Worm (Caenorhabditis elegans) whole organism, L1 larva: Measurements from ENCODE around the gene F08H9.4.

Experiments
- C04F5.9 ChIP-seq: sonication (generic microtip); optimal IDR thresholded peaks from 2 replicates; lab custom pipeline; 2016; ENCODE audit warnings: missing genetic modification characterization, missing compliant biosample characterization
- C16A3.4 ChIP-seq: fragments of 150-350 bp; optimal IDR thresholded peaks from 2 replicates; lab custom pipeline; 2014; ENCODE audit warnings: missing biosample characterization, missing genetic modification characterization
- C34B4.2 ChIP-seq: sonication (generic microtip); optimal IDR thresholded peaks from 2 replicates; lab custom pipeline; 2017; ENCODE audit warnings: mild to moderate bottlenecking, missing genetic modification characterization, missing compliant biosample characterization
- aha-1 ChIP-seq: fragments of 150-350 bp; optimal IDR thresholded peaks from 2 replicates; lab custom pipeline; 2014; ENCODE audit warnings: missing biosample characterization, missing genetic modification characterization
- alr-1 ChIP-seq: fragments of 200-800 bp; sonication (Bioruptor generic); optimal IDR thresholded peaks from 2 replicates; lab custom pipeline; 2018; ENCODE audit warnings: borderline replicate concordance, mild to moderate bottlenecking, missing genetic modification characterization, missing compliant biosample characterization
- aly-2 ChIP-seq: fragments of 150-350 bp; optimal IDR thresholded peaks from 2 replicates; lab custom pipeline; 2014; ENCODE audit warnings: missing biosample characterization, missing genetic modification characterization
- blmp-1 ChIP-seq: fragments of 150-350 bp; optimal IDR thresholded peaks from 2 replicates; lab custom pipeline; 2014; ENCODE audit warnings: missing biosample characterization, missing genetic modification characterization
- ceh-63 ChIP-seq: fragments of 200-800 bp; sonication (Bioruptor generic); optimal IDR thresholded peaks from 2 replicates; lab custom pipeline; 2018; ENCODE audit warnings: mild to moderate bottlenecking, missing genetic modification characterization, missing compliant biosample characterization
- ceh-82 ChIP-seq, 3 experiments: fragments of 150-350 bp in 1 of 3; sonication (generic microtip) in 2 of 3; optimal IDR thresholded peaks; 2 replicates each; lab custom pipeline; 2014 to 2017; ENCODE audit warnings: missing biosample characterization in 3 of 3, missing genetic modification characterization in 3 of 3
- dpl-1 ChIP-seq, 3 experiments: fragments of 150-350 bp in 2 of 3; sonication (generic microtip) in 1 of 3; optimal IDR thresholded peaks; 2 replicates each; lab custom pipeline; 2014 to 2017; ENCODE audit warnings: missing biosample characterization in 3 of 3, missing genetic modification characterization in 3 of 3, missing genetic modification reagents in 3 of 3
- dsc-1 ChIP-seq: sonication (generic microtip); optimal IDR thresholded peaks from 2 replicates; lab custom pipeline; 2016; ENCODE audit warnings: mild to moderate bottlenecking, missing genetic modification characterization, missing compliant biosample characterization
- efl-3 ChIP-seq: fragments of 200-800 bp; sonication (Bioruptor generic); optimal IDR thresholded peaks from 2 replicates; lab custom pipeline; 2018; ENCODE audit warnings: mild to moderate bottlenecking, missing genetic modification characterization, missing compliant biosample characterization
- egl-27 ChIP-seq, 2 experiments: fragments of 150-350 bp in 1 of 2; sonication (generic microtip); optimal IDR thresholded peaks; 3 replicates each; lab custom pipeline; 2017 to 2018; ENCODE audit warnings: missing biosample characterization in 2 of 2, missing genetic modification characterization in 2 of 2, missing genetic modification reagents in 2 of 2
- elt-2 ChIP-seq: sonication (generic microtip); optimal IDR thresholded peaks from 2 replicates; lab custom pipeline; 2016; ENCODE audit warnings: missing genetic modification characterization, mild to moderate bottlenecking, inconsistent platforms, missing compliant biosample characterization, missing genetic modification reagents
- elt-3 ChIP-seq, 6 experiments: fragments of 150-350 bp in 1 of 6; sonication (generic microtip); optimal IDR thresholded peaks; 2 replicates each; lab custom pipeline; 2017 to 2018; ENCODE audit warnings: missing biosample characterization in 6 of 6, missing genetic modification characterization in 6 of 6, inconsistent platforms in 1 of 6
- ets-5 ChIP-seq: fragments of 200-800 bp; sonication (Bioruptor generic); IDR thresholded peaks from 2 replicates; pipeline ENCODE4 v1.3.6; 2022; ENCODE audit warnings: missing genetic modification characterization, missing compliant biosample characterization
- fkh-4 ChIP-seq: sonication (generic microtip); optimal IDR thresholded peaks from 2 replicates; lab custom pipeline; 2016; ENCODE audit warnings: missing compliant biosample characterization, missing genetic modification characterization, borderline replicate concordance
- fos-1 ChIP-seq: fragments of 150-350 bp; optimal IDR thresholded peaks from 2 replicates; lab custom pipeline; 2014; ENCODE audit warnings: missing biosample characterization, missing genetic modification characterization
- grh-1 ChIP-seq: fragments of 200-800 bp; sonication (Bioruptor generic); IDR thresholded peaks from 2 replicates; pipeline ENCODE4 v1.3.6; 2022; ENCODE audit warnings: missing genetic modification reagents, missing genetic modification characterization, missing compliant biosample characterization
- hlh-17 ChIP-seq: fragments of 200-800 bp; sonication (Bioruptor generic); optimal IDR thresholded peaks from 2 replicates; lab custom pipeline; 2018; ENCODE audit warnings: missing genetic modification characterization, mild to moderate bottlenecking, missing compliant biosample characterization, moderate library complexity, borderline replicate concordance
- hlh-4 ChIP-seq: sonication (generic microtip); optimal IDR thresholded peaks from 2 replicates; lab custom pipeline; 2016; ENCODE audit warnings: mild to moderate bottlenecking, missing genetic modification characterization, missing compliant biosample characterization
- irx-1 ChIP-seq: sonication (generic microtip); optimal IDR thresholded peaks from 2 replicates; lab custom pipeline; 2016; ENCODE audit warnings: missing genetic modification characterization, missing compliant biosample characterization
- isw-1 ChIP-seq: fragments of 200-800 bp; sonication (Bioruptor generic); IDR thresholded peaks from 2 replicates; pipeline ENCODE4 v1.3.6; 2022; ENCODE audit warnings: missing genetic modification characterization, missing compliant biosample characterization
- lin-14 ChIP-seq: fragments of 200-800 bp; sonication (Bioruptor generic); optimal IDR thresholded peaks from 2 replicates; lab custom pipeline; 2018; ENCODE audit warnings: mild to moderate bottlenecking, missing genetic modification characterization, moderate library complexity, missing compliant biosample characterization
- lir-3 ChIP-seq: sonication (generic microtip); optimal IDR thresholded peaks from 2 replicates; lab custom pipeline; 2016; ENCODE audit warnings: mild to moderate bottlenecking, missing genetic modification characterization, moderate library complexity, missing compliant biosample characterization; ENCODE audit not compliant: poor library complexity
- mab-9 ChIP-seq: fragments of 200-800 bp; sonication (Bioruptor generic); IDR thresholded peaks from 2 replicates; pipeline ENCODE4 v1.3.6; 2022; ENCODE audit warnings: missing genetic modification reagents, missing genetic modification characterization, missing compliant biosample characterization
- mep-1 ChIP-seq: fragments of 150-350 bp; optimal IDR thresholded peaks from 2 replicates; lab custom pipeline; 2014; ENCODE audit warnings: missing biosample characterization, missing genetic modification characterization
- nhr-28 ChIP-seq: fragments of 150-350 bp; optimal IDR thresholded peaks from 2 replicates; lab custom pipeline; 2014; ENCODE audit warnings: missing biosample characterization, missing genetic modification characterization
- nhr-47 ChIP-seq: sonication (generic microtip); optimal IDR thresholded peaks from 2 replicates; lab custom pipeline; 2016; ENCODE audit warnings: mild to moderate bottlenecking, missing genetic modification characterization, moderate library complexity, missing compliant biosample characterization
- nhr-71 ChIP-seq: sonication (generic microtip); optimal IDR thresholded peaks from 2 replicates; lab custom pipeline; 2016; ENCODE audit warnings: mild to moderate bottlenecking, missing genetic modification characterization, moderate library complexity, missing compliant biosample characterization
- nhr-84 ChIP-seq: sonication (generic microtip); optimal IDR thresholded peaks from 2 replicates; lab custom pipeline; 2017; ENCODE audit warnings: missing biosample characterization, missing genetic modification characterization
- pax-3 ChIP-seq: fragments of 200-800 bp; sonication (Bioruptor generic); optimal IDR thresholded peaks from 2 replicates; lab custom pipeline; 2018; ENCODE audit warnings: mild to moderate bottlenecking, missing genetic modification characterization, moderate library complexity, missing compliant biosample characterization
- pqm-1 ChIP-seq: sonication (generic microtip); optimal IDR thresholded peaks from 3 replicates; lab custom pipeline; 2017; ENCODE audit warnings: missing biosample characterization, missing genetic modification characterization
- rnt-1 ChIP-seq: sonication (generic microtip); optimal IDR thresholded peaks from 2 replicates; lab custom pipeline; 2016; ENCODE audit warnings: mild to moderate bottlenecking, missing genetic modification characterization, moderate library complexity, missing compliant biosample characterization
- skn-1 ChIP-seq: fragments of 150-350 bp; optimal IDR thresholded peaks from 2 replicates; lab custom pipeline; 2014; ENCODE audit warnings: missing biosample characterization, missing genetic modification characterization
- sup-37 ChIP-seq: fragments of 200-800 bp; sonication (Bioruptor generic); optimal IDR thresholded peaks from 2 replicates; lab custom pipeline; 2018; ENCODE audit warnings: mild to moderate bottlenecking, missing genetic modification characterization, missing compliant biosample characterization
- swsn-7 ChIP-seq: sonication (generic microtip); optimal IDR thresholded peaks from 2 replicates; lab custom pipeline; 2016; ENCODE audit warnings: missing genetic modification characterization, missing compliant biosample characterization
- tbx-2 ChIP-seq: sonication (generic microtip); optimal IDR thresholded peaks from 2 replicates; lab custom pipeline; 2016; ENCODE audit warnings: missing genetic modification characterization, missing compliant biosample characterization
- tlp-1 ChIP-seq: fragments of 150-350 bp; optimal IDR thresholded peaks from 2 replicates; lab custom pipeline; 2014; ENCODE audit warnings: missing biosample characterization, missing genetic modification characterization
- unc-130 ChIP-seq: fragments of 150-350 bp; optimal IDR thresholded peaks from 2 replicates; lab custom pipeline; 2017; ENCODE audit warnings: missing biosample characterization, missing genetic modification characterization, inconsistent platforms
- unc-30 ChIP-seq: sonication (generic microtip); optimal IDR thresholded peaks from 2 replicates; lab custom pipeline; 2017; ENCODE audit warnings: missing biosample characterization, missing genetic modification characterization
- unc-62 ChIP-seq: fragments of 150-350 bp; optimal IDR thresholded peaks from 2 replicates; lab custom pipeline; 2014; ENCODE audit warnings: missing biosample characterization, missing genetic modification reagents, missing genetic modification characterization
- unc-98 ChIP-seq: fragments of 200-800 bp; sonication (Bioruptor generic); IDR thresholded peaks from 2 replicates; pipeline ENCODE4 v1.3.6; 2022; ENCODE audit warnings: missing genetic modification characterization, missing compliant biosample characterization
- xbp-1 ChIP-seq: sonication (generic microtip); optimal IDR thresholded peaks from 2 replicates; lab custom pipeline; 2016; ENCODE audit warnings: missing genetic modification characterization, missing compliant biosample characterization
- zag-1 ChIP-seq: fragments of 150-350 bp; optimal IDR thresholded peaks from 2 replicates; lab custom pipeline; 2014; ENCODE audit warnings: missing biosample characterization, missing genetic modification characterization
- ztf-11 ChIP-seq, 2 experiments: sonication (generic microtip); optimal IDR thresholded peaks; 2 replicates each; lab custom pipeline; 2016 to 2017; ENCODE audit warnings: missing genetic modification characterization in 2 of 2, missing biosample characterization in 1 of 2, missing compliant biosample characterization in 1 of 2
- ztf-4 ChIP-seq: fragments of 150-350 bp; optimal IDR thresholded peaks from 2 replicates; lab custom pipeline; 2014; ENCODE audit warnings: missing biosample characterization, missing genetic modification characterization

Gene F08H9.4

DNA sequence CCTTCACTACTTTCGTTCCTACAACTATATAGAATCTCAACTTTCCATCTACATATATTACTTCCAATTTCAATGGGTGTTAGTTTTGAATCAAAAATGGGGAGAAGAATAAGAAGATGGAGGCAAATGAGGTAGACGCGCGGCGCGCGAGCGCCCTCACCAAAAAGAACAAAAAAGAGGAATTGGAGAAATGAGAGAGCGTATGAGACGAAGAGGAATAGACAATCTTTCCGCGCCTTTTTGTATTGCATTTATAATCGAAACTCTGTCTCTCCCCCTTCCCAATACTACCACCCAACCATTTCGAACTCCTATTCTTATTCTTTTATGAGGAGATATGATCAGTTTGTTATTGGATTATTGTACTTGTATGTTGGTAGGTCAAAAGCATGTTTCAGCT lies 36.3 kb upstream of the F08H9.4 start:
- no peak for TF ChIP-seq grh-1 (GFP tag; lab: Robert Waterston, UW)
- TF ChIP-seq nhr-71, result no peak
- no peak for TF ChIP-seq ets-5 (GFP tag; lab: Robert Waterston, UW)
- TF ChIP-seq unc-62 (GFP tag; lab: Kevin White, UChicago), result no peak
- TF ChIP-seq blmp-1 (tag; lab: Kevin White, UChicago), result peak; percentile 57
- peak; percentile 53 for TF ChIP-seq lin-14 (GFP tag; lab: Kevin White, UChicago)
- peak; percentile 0 for TF ChIP-seq mep-1 (tag; lab: Kevin White, UChicago)
- TF ChIP-seq irx-1 (tag; lab: Kevin White, UChicago), result peak; percentile 13
- TF ChIP-seq alr-1 (tag; lab: Kevin White, UChicago), result no peak
- TF ChIP-seq unc-130 (tag; lab: Kevin White, UChicago), result no peak

- TF ChIP-seq pax-3 (no peak), unc-130 (tag; lab: Kevin White, UChicago) (no peak), tlp-1 (tag; lab: Kevin White, UChicago) (no peak), isw-1 (GFP tag; lab: Robert Waterston, UW) (no peak), egl-27 (tag; optimal IDR thresholded peaks at IDR 0.05; lab: Kevin White, UChicago) (no peak), rnt-1 (tag; lab: Kevin White, UChicago) (no peak), efl-3 (GFP tag; lab: Kevin White, UChicago) (no peak), grh-1 (GFP tag; lab: Robert Waterston, UW) (no peak), tbx-2 (no peak), skn-1 (peak; percentile 42), unc-98 (GFP tag; lab: Robert Waterston, UW) (no peak), fkh-4 (tag; lab: Kevin White, UChicago) (no peak), nhr-84 (tag; lab: Kevin White, UChicago) (no peak), xbp-1 (tag; lab: Kevin White, UChicago) (no peak), ztf-11 (tag; optimal IDR thresholded peaks at IDR 0.05; lab: Kevin White, UChicago) (no peak), hlh-4 (tag; lab: Kevin White, UChicago) (no peak), hlh-17 (GFP tag; lab: Kevin White, UChicago) (no peak), swsn-7 (tag; lab: Kevin White, UChicago) (no peak), C34B4.2 (no peak), dpl-1 (GFP tag; optimal IDR thresholded peaks at IDR 0.05; lab: Kevin White, UChicago) (no peak), unc-62 (GFP tag; lab: Kevin White, UChicago) (no peak), ceh-63 (GFP tag; lab: Kevin White, UChicago) (no peak), sup-37 (GFP tag; lab: Kevin White, UChicago) (no peak), pqm-1 (tag; lab: Kevin White, UChicago) (no peak), unc-30 (tag; lab: Kevin White, UChicago) (no peak), lir-3 (tag; lab: Kevin White, UChicago) (no peak), elt-3 (tag; optimal IDR thresholded peaks at IDR 0.05; lab: Kevin White, UChicago) (peak in 2 of 6 experiments; percentile 47 to 65), nhr-28 (no peak), ceh-82 (tag; optimal IDR thresholded peaks at IDR 0.05; lab: Kevin White, UChicago) (no peak), aha-1 (tag; lab: Kevin White, UChicago) (no peak), mab-9 (GFP tag; lab: Robert Waterston, UW) (no peak), zag-1 (no peak), dsc-1 (tag; lab: Kevin White, UChicago) (no peak), fos-1 (no peak), nhr-71 (no peak), ztf-4 (tag; lab: Kevin White, UChicago) (no peak), aly-2 (tag; lab: Kevin White, UChicago) (no peak), C04F5.9 (no peak), elt-2 (tag; lab: Kevin White, UChicago) (no peak), mep-1 (tag; lab: Kevin White, UChicago) (peak; percentile 45), C16A3.4 (no peak), blmp-1 (tag; lab: Kevin White, UChicago) (peak; percentile 44), lin-14 (GFP tag; lab: Kevin White, UChicago) (peak; percentile 59), nhr-47 (tag; lab: Kevin White, UChicago) (no peak)
These were observed 35.0 kb upstream of the F08H9.4 start for ce11 chrV:14499074-14499864.
